Fruit fly (Drosophila melanogaster): ENCODE results near the gene Axs.

Axs gene

dm6 chrX:16651098-16651497 is 32.6 kb downstream of the Axs start, which contains the start of the genes CG32573 and CG42512 (continued):
- no peak for TF ChIP-seq sim (GFP tag; IDR thresholded peaks at IDR 0.05)
- peak; percentile 39 for TF ChIP-seq Lhr (GFP tag; optimal IDR thresholded peaks at IDR 0.05)
- no peak for TF ChIP-seq bcd (GFP tag; optimal IDR thresholded peaks at IDR 0.05)
- peak; percentile 83 for TF ChIP-seq CG13287 (GFP tag; IDR thresholded peaks at IDR 0.05; ENCODE audit: partially characterized antibody)
- TF ChIP-seq yki (optimal IDR thresholded peaks at IDR 0.05) = no peak
- no peak for TF ChIP-seq CG12155 (GFP tag; optimal IDR thresholded peaks at IDR 0.05)
- no peak for TF ChIP-seq gsb-n (tag; optimal IDR thresholded peaks at IDR 0.05)
- TF ChIP-seq inv (GFP tag; IDR thresholded peaks at IDR 0.05; ENCODE audit: partially characterized antibody) = peak; percentile 44; the same call in 1 of the 2 replicates
- no peak for TF ChIP-seq tx (GFP tag; optimal IDR thresholded peaks at IDR 0.05)
- no peak for TF ChIP-seq disco-r (GFP tag; optimal IDR thresholded peaks at IDR 0.05)
- TF ChIP-seq Neu2 (GFP tag; optimal IDR thresholded peaks at IDR 0.05; ENCODE audit: borderline replicate concordance) = no peak
- no peak for TF ChIP-seq Oli (tag; optimal IDR thresholded peaks at IDR 0.05)
- TF ChIP-seq CG16815 (GFP tag; optimal IDR thresholded peaks at IDR 0.05) = no peak
- no peak for TF ChIP-seq CkIIα-i1 (GFP tag; IDR thresholded peaks at IDR 0.05)
- no peak for TF ChIP-seq CG10431 (GFP tag; optimal IDR thresholded peaks at IDR 0.05)
- TF ChIP-seq Meics (GFP tag; optimal IDR thresholded peaks at IDR 0.05) = no peak
- TF ChIP-seq ATbp (GFP tag; optimal IDR thresholded peaks at IDR 0.05) = no peak
- TF ChIP-seq Dll (GFP tag; IDR thresholded peaks at IDR 0.05; ENCODE audit: partially characterized antibody) = peak; percentile 75
- TF ChIP-seq CG17612 (GFP tag; IDR thresholded peaks at IDR 0.05) = no peak
- TF ChIP-seq CG18262 (tag; optimal IDR thresholded peaks at IDR 0.05) = no peak
- no peak for TF ChIP-seq Dfd (GFP tag; optimal IDR thresholded peaks at IDR 0.05)
- no peak for TF ChIP-seq Optix (GFP tag; IDR thresholded peaks at IDR 0.05)
- peak; percentile 38; the same call in 1 of the 3 replicates for TF ChIP-seq CG14860 (GFP tag; IDR thresholded peaks at IDR 0.05; ENCODE audit: partially characterized antibody)
- peak; percentile 7 for TF ChIP-seq mirr (GFP tag; optimal IDR thresholded peaks at IDR 0.05)
- no peak for TF ChIP-seq wor (GFP tag; IDR thresholded peaks at IDR 0.05)
- TF ChIP-seq tgo (GFP tag; IDR thresholded peaks at IDR 0.05) = no peak
- no peak for TF ChIP-seq Dip3 (GFP tag; optimal IDR thresholded peaks at IDR 0.05)
- TF ChIP-seq CG8765 (GFP tag; IDR thresholded peaks at IDR 0.05) = no peak
- TF ChIP-seq org-1 (GFP tag; optimal IDR thresholded peaks at IDR 0.05) = no peak
- peak; percentile 42 for TF ChIP-seq CG2129 (GFP tag; IDR thresholded peaks at IDR 0.05; ENCODE audit: partially characterized antibody)
- no peak for TF ChIP-seq lmd (GFP tag; IDR thresholded peaks at IDR 0.05)
- no peak for TF ChIP-seq CG6175 (GFP tag; IDR thresholded peaks at IDR 0.05)
- TF ChIP-seq dm (GFP tag; optimal IDR thresholded peaks at IDR 0.05) = no peak
- no peak for TF ChIP-seq al (GFP tag; IDR thresholded peaks at IDR 0.05)
- TF ChIP-seq CG30020 (tag; optimal IDR thresholded peaks at IDR 0.05) = peak; percentile 19
- TF ChIP-seq ash1 (GFP tag; optimal IDR thresholded peaks at IDR 0.05) = no peak
- peak; percentile 74 for TF ChIP-seq tna (GFP tag; IDR thresholded peaks at IDR 0.05; ENCODE audit: partially characterized antibody)
- no peak for TF ChIP-seq fd64A (GFP tag; optimal IDR thresholded peaks at IDR 0.05)
- TF ChIP-seq CG34422 (GFP tag; IDR thresholded peaks at IDR 0.05) = no peak
- no peak for TF ChIP-seq croc (GFP tag; conservative IDR thresholded peaks at IDR 0.05)
- TF ChIP-seq Mes4 (GFP tag; optimal IDR thresholded peaks at IDR 0.05) = no peak
- TF ChIP-seq Antp (GFP tag; optimal IDR thresholded peaks at IDR 0.05) = no peak
- no peak for TF ChIP-seq h (optimal IDR thresholded peaks at IDR 0.05)
- TF ChIP-seq Scr (GFP tag; IDR thresholded peaks at IDR 0.05; ENCODE audit: partially characterized antibody) = peak; percentile 65
- no peak for TF ChIP-seq CG9817 (tag; optimal IDR thresholded peaks at IDR 0.05)
- no peak for TF ChIP-seq CG14965 (GFP tag; optimal IDR thresholded peaks at IDR 0.05; ENCODE audit: borderline replicate concordance)
- TF ChIP-seq emc (GFP tag; optimal IDR thresholded peaks at IDR 0.05) = no peak
- TF ChIP-seq Jarid2 (GFP tag; optimal IDR thresholded peaks at IDR 0.05) = no peak
- TF ChIP-seq sna (GFP tag; IDR thresholded peaks at IDR 0.05; ENCODE audit: partially characterized antibody) = peak; percentile 59
- TF ChIP-seq Hmr (GFP tag; optimal IDR thresholded peaks at IDR 0.05) = peak; percentile 19
- TF ChIP-seq CG15073 (GFP tag; optimal IDR thresholded peaks at IDR 0.05) = no peak
- TF ChIP-seq sqz (GFP tag; optimal IDR thresholded peaks at IDR 0.05) = no peak

Data from whole organism, embryonic.